1 fruit fly cellular context compared by ENCODE assay signal in the genomic region with DNA sequence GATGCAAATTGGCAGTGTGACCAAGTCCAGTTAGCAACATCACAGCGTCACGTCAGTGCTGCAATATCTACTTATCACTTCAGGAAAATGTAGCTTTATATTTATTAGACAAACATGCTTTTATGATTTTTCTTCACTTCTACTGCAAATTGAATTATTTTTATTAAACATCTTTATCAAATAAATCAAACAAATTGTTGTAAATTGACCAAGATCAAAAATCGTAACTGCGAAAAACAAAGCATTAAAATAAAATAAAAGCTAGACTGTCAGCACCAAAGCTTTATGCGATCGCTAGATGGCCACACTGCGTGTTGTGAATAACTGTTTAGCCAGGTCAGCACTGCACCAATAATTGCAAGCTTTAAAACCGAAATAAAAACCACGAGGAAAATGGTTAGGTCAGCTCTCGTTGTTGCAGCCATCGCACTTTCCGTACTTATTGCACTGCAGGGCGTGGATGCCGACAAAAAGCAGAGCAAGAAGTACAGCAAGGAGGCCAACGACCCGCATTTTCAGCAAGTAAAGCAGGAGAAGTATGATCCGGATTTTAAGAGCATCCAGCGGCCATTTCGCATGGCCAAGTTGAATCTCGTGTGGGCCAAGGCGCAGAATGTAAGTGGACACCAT.
A peak's percentile ranks its signal among the peaks of the same experiment; 100 is the strongest.
TF ChIP-seq lines count a peak whose summit lies in the region.

CG12945 (minus strand) TSS at position 45 of the 630 bp plus-strand sequence.
CG8507 (plus strand) TSS at position 307 of the 630 bp plus-strand sequence.

TF ChIP-seq in whole organism, embryonic, 481 proteins besides CTCF, POLR2A, EP300 and RAD21 (continued from another document):
- no peak for TF ChIP-seq her (GFP tag; optimal IDR thresholded peaks at IDR 0.05; lab: Kevin White, UChicago)
- peak; percentile 39 for TF ChIP-seq CG4820 (GFP tag; optimal IDR thresholded peaks at IDR 0.05; lab: Kevin White, UChicago)
- no peak for TF ChIP-seq C15 (GFP tag; IDR thresholded peaks at IDR 0.05; lab: Robert Waterston, UW)
- TF ChIP-seq CG4617 (GFP tag; optimal IDR thresholded peaks at IDR 0.05; lab: Kevin White, UChicago; ENCODE audit: borderline replicate concordance) = peak; percentile 41
- TF ChIP-seq Dip2 (GFP tag; IDR thresholded peaks at IDR 0.05; lab: Robert Waterston, UW) = no peak
- TF ChIP-seq gro (GFP tag; optimal IDR thresholded peaks at IDR 0.05; lab: Kevin White, UChicago) = no peak
- TF ChIP-seq CG9876 (GFP tag; optimal IDR thresholded peaks at IDR 0.05; lab: Kevin White, UChicago) = no peak
- TF ChIP-seq corto (GFP tag; optimal IDR thresholded peaks at IDR 0.05; lab: Kevin White, UChicago) = no peak
- TF ChIP-seq zen (tag; optimal IDR thresholded peaks at IDR 0.05; lab: Kevin White, UChicago) = peak; percentile 25
- no peak for TF ChIP-seq CG16863 (GFP tag; optimal IDR thresholded peaks at IDR 0.05; lab: Kevin White, UChicago)
- TF ChIP-seq Dp (GFP tag; optimal IDR thresholded peaks at IDR 0.05; lab: Kevin White, UChicago) = peak; percentile 32
- no peak for TF ChIP-seq Fer2 (tag; optimal IDR thresholded peaks at IDR 0.05; lab: Kevin White, UChicago)
- TF ChIP-seq fd3F (GFP tag; optimal IDR thresholded peaks at IDR 0.05; lab: Kevin White, UChicago) = no peak
- TF ChIP-seq bigmax (GFP tag; optimal IDR thresholded peaks at IDR 0.05; lab: Kevin White, UChicago) = no peak
- TF ChIP-seq CG30020 (tag; optimal IDR thresholded peaks at IDR 0.05; lab: Kevin White, UChicago) = peak; percentile 52
- TF ChIP-seq CG2712 (tag; optimal IDR thresholded peaks at IDR 0.05; lab: Kevin White, UChicago) = peak; percentile 47
- TF ChIP-seq Sin3A (optimal IDR thresholded peaks at IDR 0.05; lab: Kevin White, UChicago) = peak; percentile 85
- peak; percentile 8 for TF ChIP-seq nom (GFP tag; optimal IDR thresholded peaks at IDR 0.05; lab: Kevin White, UChicago)
- TF ChIP-seq CG5180 (GFP tag; optimal IDR thresholded peaks at IDR 0.05; lab: Kevin White, UChicago) = no peak
- TF ChIP-seq CG10274 (GFP tag; optimal IDR thresholded peaks at IDR 0.05; lab: Kevin White, UChicago) = no peak
- no peak for TF ChIP-seq fru (optimal IDR thresholded peaks at IDR 0.05; lab: Kevin White, UChicago)
- TF ChIP-seq CG31441 (GFP tag; IDR thresholded peaks at IDR 0.05; lab: Robert Waterston, UW) = no peak
- peak; percentile 68 for TF ChIP-seq Xbp1 (GFP tag; optimal IDR thresholded peaks at IDR 0.05; lab: Kevin White, UChicago)
- no peak for TF ChIP-seq maf-S (GFP tag; optimal IDR thresholded peaks at IDR 0.05; lab: Kevin White, UChicago)
- no peak for TF ChIP-seq inv (GFP tag; IDR thresholded peaks at IDR 0.05; lab: Robert Waterston, UW; ENCODE audit: partially characterized antibody)
- TF ChIP-seq Xrp1 (GFP tag; IDR thresholded peaks at IDR 0.05; lab: Robert Waterston, UW) = peak; percentile 26; the same call in 1 of the 2 replicates
- no peak for TF ChIP-seq Side (GFP tag; optimal IDR thresholded peaks at IDR 0.05; lab: Kevin White, UChicago)
- no peak for TF ChIP-seq btn (GFP tag; optimal IDR thresholded peaks at IDR 0.05; lab: Kevin White, UChicago)
- TF ChIP-seq CG11504 (tag; optimal IDR thresholded peaks at IDR 0.05; lab: Kevin White, UChicago) = no peak
- TF ChIP-seq unc-4 (GFP tag; IDR thresholded peaks at IDR 0.05; lab: Robert Waterston, UW; ENCODE audit: partially characterized antibody) = 0 out of 2 replicates have a peak, but pooled peaks have one; percentile 31
- peak; percentile 63 for TF ChIP-seq lilli (GFP tag; optimal IDR thresholded peaks at IDR 0.05; lab: Kevin White, UChicago)
- peak; percentile 93 for TF ChIP-seq row (GFP tag; IDR thresholded peaks at IDR 0.05; lab: Robert Waterston, UW)
- TF ChIP-seq unpg (GFP tag; optimal IDR thresholded peaks at IDR 0.05; lab: Kevin White, UChicago) = no peak
- TF ChIP-seq CG8290 (GFP tag; optimal IDR thresholded peaks at IDR 0.05; lab: Kevin White, UChicago) = peak; percentile 45
- TF ChIP-seq CG8290 (tag; optimal IDR thresholded peaks at IDR 0.05; lab: Kevin White, UChicago) = no peak
- TF ChIP-seq jumu (GFP tag; optimal IDR thresholded peaks at IDR 0.05; lab: Kevin White, UChicago) = peak; percentile 28
- peak; percentile 54 for TF ChIP-seq CG17829 (tag; optimal IDR thresholded peaks at IDR 0.05; lab: Kevin White, UChicago)
- TF ChIP-seq pb (GFP tag; optimal IDR thresholded peaks at IDR 0.05; lab: Kevin White, UChicago) = no peak
- TF ChIP-seq en (GFP tag; optimal IDR thresholded peaks at IDR 0.05; lab: Kevin White, UChicago) = no peak
- TF ChIP-seq Elba2 (GFP tag; optimal IDR thresholded peaks at IDR 0.05; lab: Kevin White, UChicago) = peak; percentile 37
- no peak for TF ChIP-seq GATAe (GFP tag; conservative IDR thresholded peaks at IDR 0.05; lab: Robert Waterston, UW)
- TF ChIP-seq jing (GFP tag; optimal IDR thresholded peaks at IDR 0.05; lab: Kevin White, UChicago) = no peak
- peak; percentile 88 for TF ChIP-seq CG3995 (GFP tag; optimal IDR thresholded peaks at IDR 0.05; lab: Kevin White, UChicago)
- no peak for TF ChIP-seq br (optimal IDR thresholded peaks at IDR 0.05; lab: Kevin White, UChicago)
- peak; percentile 39 for TF ChIP-seq Sry-δ (GFP tag; optimal IDR thresholded peaks at IDR 0.05; lab: Kevin White, UChicago)
- peak; percentile 71 for TF ChIP-seq sug (tag; optimal IDR thresholded peaks at IDR 0.05; lab: Kevin White, UChicago)
- TF ChIP-seq Asciz (GFP tag; optimal IDR thresholded peaks at IDR 0.05; lab: Kevin White, UChicago) = no peak
- no peak for TF ChIP-seq CG11085 (GFP tag; IDR thresholded peaks at IDR 0.05; lab: Robert Waterston, UW)
- peak; percentile 55 for TF ChIP-seq pzg (GFP tag; optimal IDR thresholded peaks at IDR 0.05; lab: Kevin White, UChicago)
- no peak for TF ChIP-seq CG17359 (tag; optimal IDR thresholded peaks at IDR 0.05; lab: Kevin White, UChicago)
- no peak for TF ChIP-seq CG15011 (GFP tag; optimal IDR thresholded peaks at IDR 0.05; lab: Kevin White, UChicago)
- TF ChIP-seq CG9437 (GFP tag; optimal IDR thresholded peaks at IDR 0.05; lab: Kevin White, UChicago) = peak; percentile 33
- peak; percentile 28 for TF ChIP-seq Chrac-16 (GFP tag; optimal IDR thresholded peaks at IDR 0.05; lab: Kevin White, UChicago)
- peak; percentile 11 for TF ChIP-seq CG16815 (GFP tag; optimal IDR thresholded peaks at IDR 0.05; lab: Kevin White, UChicago)
- TF ChIP-seq CoRest (tag; optimal IDR thresholded peaks at IDR 0.05; lab: Kevin White, UChicago) = peak; percentile 76
- no peak for TF ChIP-seq CG11247 (GFP tag; IDR thresholded peaks at IDR 0.05; lab: Robert Waterston, UW)
- peak; percentile 46 for TF ChIP-seq vfl (GFP tag; optimal IDR thresholded peaks at IDR 0.05; lab: Kevin White, UChicago)
- no peak for TF ChIP-seq knrl (GFP tag; IDR thresholded peaks at IDR 0.05; lab: Robert Waterston, UW; ENCODE audit: partially characterized antibody)
- no peak for TF ChIP-seq CG12071 (GFP tag; optimal IDR thresholded peaks at IDR 0.05; lab: Kevin White, UChicago)
- no peak for TF ChIP-seq CG8281 (tag; optimal IDR thresholded peaks at IDR 0.05; lab: Kevin White, UChicago)
- TF ChIP-seq zen2 (GFP tag; IDR thresholded peaks at IDR 0.05; lab: Robert Waterston, UW; ENCODE audit: partially characterized antibody) = no peak
- no peak for TF ChIP-seq CG31365 (tag; optimal IDR thresholded peaks at IDR 0.05; lab: Kevin White, UChicago)
- TF ChIP-seq CG7556 (GFP tag; optimal IDR thresholded peaks at IDR 0.05; lab: Kevin White, UChicago) = no peak
- no peak for TF ChIP-seq CG17612 (GFP tag; IDR thresholded peaks at IDR 0.05; lab: Robert Waterston, UW)
- TF ChIP-seq CG5245 (GFP tag; optimal IDR thresholded peaks at IDR 0.05; lab: Kevin White, UChicago) = peak; percentile 2
- TF ChIP-seq stwl (tag; optimal IDR thresholded peaks at IDR 0.05; lab: Kevin White, UChicago) = peak; percentile 65
- no peak for TF ChIP-seq D19A (tag; optimal IDR thresholded peaks at IDR 0.05; lab: Kevin White, UChicago)
- TF ChIP-seq fu2 (GFP tag; optimal IDR thresholded peaks at IDR 0.05; lab: Kevin White, UChicago) = no peak
- no peak for TF ChIP-seq NC2β (GFP tag; optimal IDR thresholded peaks at IDR 0.05; lab: Kevin White, UChicago)
- TF ChIP-seq nmo (GFP tag; optimal IDR thresholded peaks at IDR 0.05; lab: Kevin White, UChicago) = peak; percentile 80
- peak; percentile 36; the same call in 1 of the 4 replicates for TF ChIP-seq Gug (GFP tag; IDR thresholded peaks at IDR 0.05; lab: Robert Waterston, UW)
- TF ChIP-seq Meics (GFP tag; optimal IDR thresholded peaks at IDR 0.05; lab: Kevin White, UChicago) = peak; percentile 52
- peak; percentile 63 for TF ChIP-seq Hsf (GFP tag; optimal IDR thresholded peaks at IDR 0.05; lab: Kevin White, UChicago)
- no peak for TF ChIP-seq CG2875 (GFP tag; optimal IDR thresholded peaks at IDR 0.05; lab: Kevin White, UChicago)
- no peak for TF ChIP-seq CG11093 (GFP tag; IDR thresholded peaks at IDR 0.05; lab: Robert Waterston, UW)
- 0 out of 3 replicates have a peak, but pooled peaks have one; percentile 18 for TF ChIP-seq Dbx (GFP tag; IDR thresholded peaks at IDR 0.05; lab: Robert Waterston, UW)
- TF ChIP-seq NfI (GFP tag; optimal IDR thresholded peaks at IDR 0.05; lab: Kevin White, UChicago) = peak; percentile 41
- TF ChIP-seq CG10565 (GFP tag; optimal IDR thresholded peaks at IDR 0.05; lab: Kevin White, UChicago) = no peak
- TF ChIP-seq phol (tag; optimal IDR thresholded peaks at IDR 0.05; lab: Kevin White, UChicago) = peak; percentile 68
- TF ChIP-seq luna (GFP tag; optimal IDR thresholded peaks at IDR 0.05; lab: Kevin White, UChicago) = no peak
- no peak for TF ChIP-seq Ravus (GFP tag; IDR thresholded peaks at IDR 0.05; lab: Robert Waterston, UW)
- no peak for TF ChIP-seq CG7357 (GFP tag; IDR thresholded peaks at IDR 0.05; lab: Robert Waterston, UW)
- peak; percentile 38 for TF ChIP-seq CG7786 (GFP tag; optimal IDR thresholded peaks at IDR 0.05; lab: Kevin White, UChicago)
- 0 out of 2 replicates have a peak, but pooled peaks have one; percentile 18 for TF ChIP-seq bbx (GFP tag; IDR thresholded peaks at IDR 0.05; lab: Robert Waterston, UW; ENCODE audit: partially characterized antibody)
- peak; percentile 35 for TF ChIP-seq CG12942 (GFP tag; optimal IDR thresholded peaks at IDR 0.05; lab: Kevin White, UChicago)
- no peak for TF ChIP-seq Gsc (GFP tag; IDR thresholded peaks at IDR 0.05; lab: Robert Waterston, UW)
- TF ChIP-seq Fer1 (GFP tag; optimal IDR thresholded peaks at IDR 0.05; lab: Kevin White, UChicago) = peak; percentile 57
- TF ChIP-seq CG8089 (GFP tag; optimal IDR thresholded peaks at IDR 0.05; lab: Kevin White, UChicago) = no peak
- no peak for TF ChIP-seq ato (GFP tag; IDR thresholded peaks at IDR 0.05; lab: Robert Waterston, UW; ENCODE audit: partially characterized antibody)
- TF ChIP-seq ems (GFP tag; optimal IDR thresholded peaks at IDR 0.05; lab: Kevin White, UChicago) = peak; percentile 1
- TF ChIP-seq ewg (GFP tag; optimal IDR thresholded peaks at IDR 0.05; lab: Kevin White, UChicago) = no peak
- 0 out of 2 replicates have a peak, but pooled peaks have one; percentile 31 for TF ChIP-seq E2f2 (GFP tag; IDR thresholded peaks at IDR 0.05; lab: Robert Waterston, UW)
- no peak for TF ChIP-seq CG4707 (GFP tag; optimal IDR thresholded peaks at IDR 0.05; lab: Kevin White, UChicago)
- TF ChIP-seq grn (GFP tag; optimal IDR thresholded peaks at IDR 0.05; lab: Kevin White, UChicago) = no peak
- no peak for TF ChIP-seq hkb (optimal IDR thresholded peaks at IDR 0.05; lab: Kevin White, UChicago)
- no peak for TF ChIP-seq hkb (GFP tag; IDR thresholded peaks at IDR 0.05; lab: Robert Waterston, UW)
- TF ChIP-seq grau (tag; optimal IDR thresholded peaks at IDR 0.05; lab: Kevin White, UChicago) = peak; percentile 63
- TF ChIP-seq bsh (GFP tag; optimal IDR thresholded peaks at IDR 0.05; lab: Kevin White, UChicago) = peak in 1 of 2 experiments; percentile 20
TF ChIP-seq in whole organism, embryonic: peak in this region for 148.
